Fruit fly (Drosophila melanogaster) whole organism, embryonic: ENCODE results near the gene msb1l.

Experiments
- CG14860 ChIP-seq: fragments of 200-800 bp; sonication (Bioruptor generic); IDR thresholded peaks from 3 replicates; pipeline ENCODE4 v1.3.6; 2022; ENCODE audit warnings: missing biosample characterization, missing genetic modification characterization; ENCODE audit not compliant: partially characterized antibody
- CG1529 ChIP-seq: fragments of 200-800 bp; sonication (Bioruptor generic); optimal IDR thresholded peaks from 3 replicates; lab custom pipeline; 2018; ENCODE audit warnings: missing biosample characterization, missing genetic modification characterization
- CG1792 ChIP-seq: fragments of 200-800 bp; sonication (Bioruptor generic); optimal IDR thresholded peaks from 2 replicates; lab custom pipeline; 2016; ENCODE audit warnings: missing biosample characterization, missing genetic modification characterization
- Dek ChIP-seq: fragments of 200-800 bp; sonication (Bioruptor generic); optimal IDR thresholded peaks from 3 replicates; lab custom pipeline; 2019; ENCODE audit warnings: missing biosample characterization, mild to moderate bottlenecking, missing genetic modification characterization, moderate library complexity
- al ChIP-seq: fragments of 200-800 bp; sonication (Bioruptor generic); IDR thresholded peaks from 2 replicates; pipeline ENCODE4 v1.3.6; 2022; ENCODE audit warnings: missing biosample characterization, missing genetic modification characterization
- ap ChIP-seq: fragments of 200-800 bp; sonication (Bioruptor generic); IDR thresholded peaks from 2 replicates; pipeline ENCODE4 v1.3.6; 2022; ENCODE audit warnings: missing biosample characterization, missing genetic modification characterization
- corto ChIP-seq: fragments of 200-800 bp; sonication (Bioruptor generic); optimal IDR thresholded peaks from 2 replicates; lab custom pipeline; 2016; ENCODE audit warnings: missing biosample characterization, mild to moderate bottlenecking, missing genetic modification characterization, moderate library complexity
- lilli ChIP-seq: fragments of 200-800 bp; sonication (Bioruptor generic); optimal IDR thresholded peaks from 3 replicates; lab custom pipeline; 2016; ENCODE audit warnings: missing biosample characterization, missing genetic modification characterization

DNA sequence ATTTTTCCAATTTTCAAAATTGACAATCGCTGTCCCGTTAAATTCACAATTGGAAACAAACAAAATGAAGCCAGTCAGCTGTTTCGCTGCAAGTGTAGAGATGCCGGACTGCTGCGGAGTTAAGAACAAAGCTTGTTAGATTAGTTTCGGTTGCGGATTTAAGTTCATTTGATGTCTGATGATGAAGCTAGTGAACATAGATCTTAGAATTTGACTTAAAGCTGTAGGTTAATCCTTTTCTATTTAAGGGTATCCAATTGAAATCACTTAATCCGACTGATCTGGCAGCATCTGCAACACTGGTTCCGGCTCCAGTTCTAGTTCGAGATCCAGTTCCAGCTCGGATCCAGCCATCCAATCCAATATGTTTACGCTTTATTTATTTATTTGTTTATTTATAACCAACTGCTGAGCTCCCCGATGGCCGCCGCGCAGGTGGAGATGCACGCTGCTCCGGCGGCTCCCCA, 6.5 kb downstream of the msb1l start, which contains the start of the genes PCNA2 and CG10366:
- TF ChIP-seq lilli (peak; percentile 83), CG1529 (no peak), CG1792 (peak; percentile 54), ap (no peak), corto (GFP tag; lab: Kevin White, UChicago) (no peak), Dek (tag; lab: Kevin White, UChicago) (peak; percentile 22), al (peak; percentile 43; the same call in 1 of the 2 replicates), CG14860 (no peak)
